Worm (Caenorhabditis elegans) whole organism, early embryonic: ENCODE measurements around the gene mnat-1.

Experiments
- B0310.2 ChIP-seq: sonication (generic microtip); optimal IDR thresholded peaks from 2 replicates; lab custom pipeline; 2016; ENCODE audit warnings: mild to moderate bottlenecking, missing genetic modification characterization, missing compliant biosample characterization
- F13C5.2 ChIP-seq: sonication (generic microtip); optimal IDR thresholded peaks from 2 replicates; lab custom pipeline; 2017; ENCODE audit warnings: mild to moderate bottlenecking, missing genetic modification characterization, inconsistent platforms, missing compliant biosample characterization
- aly-1 ChIP-seq: sonication (generic microtip); optimal IDR thresholded peaks from 2 replicates; lab custom pipeline; 2016; ENCODE audit warnings: missing genetic modification characterization, missing compliant biosample characterization
- ama-1 ChIP-seq: fragments of 150-350 bp; optimal IDR thresholded peaks from 2 replicates; lab custom pipeline; 2014
- ceh-13 ChIP-seq: fragments of 200-800 bp; sonication (Bioruptor generic); optimal IDR thresholded peaks from 2 replicates; lab custom pipeline; 2018; ENCODE audit warnings: mild to moderate bottlenecking, missing genetic modification characterization, missing compliant biosample characterization
- ceh-36 ChIP-seq: sonication (generic microtip); optimal IDR thresholded peaks from 2 replicates; lab custom pipeline; 2016; ENCODE audit warnings: missing genetic modification characterization, inconsistent platforms, missing compliant biosample characterization
- ets-7 ChIP-seq: sonication (generic microtip); optimal IDR thresholded peaks from 2 replicates; lab custom pipeline; 2016; ENCODE audit warnings: missing genotype, missing genetic modification characterization, missing compliant biosample characterization
- flt-1 ChIP-seq: fragments of 200-800 bp; sonication (Bioruptor generic); IDR thresholded peaks from 2 replicates; pipeline ENCODE4 v1.3.6; 2022; ENCODE audit warnings: missing genetic modification characterization, missing compliant biosample characterization
- hmbx-1 ChIP-seq: sonication (generic microtip); optimal IDR thresholded peaks from 2 replicates; lab custom pipeline; 2016; ENCODE audit warnings: mild to moderate bottlenecking, missing genetic modification characterization, missing compliant biosample characterization
- hmg-4 ChIP-seq: fragments of 200-800 bp; sonication (Bioruptor generic); optimal IDR thresholded peaks from 2 replicates; lab custom pipeline; 2018; ENCODE audit warnings: mild to moderate bottlenecking, missing genetic modification characterization, missing compliant biosample characterization
- hnd-1 ChIP-seq: sonication (generic microtip); optimal IDR thresholded peaks from 2 replicates; lab custom pipeline; 2016; ENCODE audit warnings: missing genetic modification characterization, missing compliant biosample characterization
- pes-1 ChIP-seq: fragments of 200-800 bp; sonication (Bioruptor generic); IDR thresholded peaks from 2 replicates; pipeline ENCODE4 v1.3.6; 2022; ENCODE audit warnings: missing genetic modification reagents, missing genetic modification characterization, missing compliant biosample characterization
- scrt-1 ChIP-seq: fragments of 200-800 bp; sonication (Bioruptor generic); IDR thresholded peaks from 2 replicates; pipeline ENCODE4 v1.3.6; 2022; ENCODE audit warnings: missing genetic modification characterization, missing compliant biosample characterization
- sea-1 ChIP-seq: fragments of 200-800 bp; sonication (Bioruptor generic); conservative IDR thresholded peaks from 2 replicates; pipeline ENCODE4 v1.3.6; 2022; ENCODE audit warnings: missing genetic modification characterization, missing compliant biosample characterization
- tbx-11 ChIP-seq: fragments of 200-800 bp; sonication (Bioruptor generic); IDR thresholded peaks from 2 replicates; pipeline ENCODE4 v1.3.6; 2022; ENCODE audit warnings: missing genetic modification characterization, missing compliant biosample characterization
- tbx-37 ChIP-seq: fragments of 200-800 bp; sonication (Bioruptor generic); conservative IDR thresholded peaks from 2 replicates; pipeline ENCODE4 v1.3.6; 2022; ENCODE audit warnings: missing genetic modification reagents, missing genetic modification characterization, missing compliant biosample characterization
- tra-4 ChIP-seq: sonication (generic microtip); optimal IDR thresholded peaks from 2 replicates; lab custom pipeline; 2017; ENCODE audit warnings: missing genetic modification characterization, missing compliant biosample characterization

mnat-1 gene

ce11 chrII:2440312-2440711 lies 38.1 kb downstream of the mnat-1 start:
- TF ChIP-seq tbx-11 (GFP tag; lab: Robert Waterston, UW) (no peak), pes-1 (no peak), ama-1 (no peak), aly-1 (tag; lab: Kevin White, UChicago) (no peak), B0310.2 (tag; lab: Kevin White, UChicago) (no peak), sea-1 (GFP tag; lab: Robert Waterston, UW) (no peak), F13C5.2 (tag; lab: Kevin White, UChicago) (no peak), tra-4 (tag; lab: Kevin White, UChicago) (no peak), ceh-13 (no peak), ets-7 (no peak), hmg-4 (GFP tag; lab: Kevin White, UChicago) (no peak), hmbx-1 (tag; lab: Kevin White, UChicago) (no peak), scrt-1 (GFP tag; lab: Robert Waterston, UW) (no peak)

ce11 chrII:2438944-2439343 lies 39.5 kb downstream of the mnat-1 start:
- no peak for TF ChIP-seq flt-1 (GFP tag; lab: Robert Waterston, UW)
- TF ChIP-seq F13C5.2 (tag; lab: Kevin White, UChicago): no peak

ce11 chrII:2438180-2438579 lies 40.3 kb downstream of the mnat-1 start:
- no peak for TF ChIP-seq ets-7
- no peak for TF ChIP-seq F13C5.2 (tag; lab: Kevin White, UChicago)
- no peak for TF ChIP-seq sea-1 (GFP tag; lab: Robert Waterston, UW)
- no peak for TF ChIP-seq tra-4 (tag; lab: Kevin White, UChicago)
- no peak for TF ChIP-seq B0310.2 (tag; lab: Kevin White, UChicago)
- no peak for TF ChIP-seq tbx-11 (GFP tag; lab: Robert Waterston, UW)
- no peak for TF ChIP-seq tbx-37 (GFP tag; lab: Robert Waterston, UW)
- TF ChIP-seq ceh-13: no peak
- no peak for TF ChIP-seq hnd-1
- no peak for TF ChIP-seq aly-1 (tag; lab: Kevin White, UChicago)
- no peak for TF ChIP-seq hmg-4 (GFP tag; lab: Kevin White, UChicago)
- TF ChIP-seq hmbx-1 (tag; lab: Kevin White, UChicago): no peak
- no peak for TF ChIP-seq flt-1 (GFP tag; lab: Robert Waterston, UW)
- no peak for TF ChIP-seq ama-1
- TF ChIP-seq ceh-36 (tag; lab: Kevin White, UChicago): no peak

- no peak for TF ChIP-seq hmg-4 (GFP tag; lab: Kevin White, UChicago)
- no peak for TF ChIP-seq hnd-1
- no peak for TF ChIP-seq F13C5.2 (tag; lab: Kevin White, UChicago)
- TF ChIP-seq ceh-13: no peak
- no peak for TF ChIP-seq sea-1 (GFP tag; lab: Robert Waterston, UW)
- TF ChIP-seq scrt-1 (GFP tag; lab: Robert Waterston, UW): no peak
These were observed 41.7 kb downstream of the mnat-1 start for ce11 chrII:2436757-2437156.

- TF ChIP-seq flt-1 (GFP tag; lab: Robert Waterston, UW) (no peak), tbx-37 (GFP tag; lab: Robert Waterston, UW) (no peak), ama-1 (no peak), B0310.2 (tag; lab: Kevin White, UChicago) (no peak), pes-1 (no peak), hmg-4 (GFP tag; lab: Kevin White, UChicago) (no peak), ceh-36 (tag; lab: Kevin White, UChicago) (no peak), scrt-1 (GFP tag; lab: Robert Waterston, UW) (no peak), tra-4 (tag; lab: Kevin White, UChicago) (no peak), hnd-1 (no peak), F13C5.2 (tag; lab: Kevin White, UChicago) (no peak)
These were observed 42.9 kb downstream of the mnat-1 start for ce11 chrII:2435566-2435965.

ce11 chrII:2431972-2432371 lies 46.5 kb downstream of the mnat-1 start, which contains the start of gene ceh-86:
ceh-86 (minus strand) TSS chrII:2432072.
- TF ChIP-seq tbx-37 (GFP tag; lab: Robert Waterston, UW) (no peak), tra-4 (tag; lab: Kevin White, UChicago) (no peak), hnd-1 (no peak), ceh-36 (tag; lab: Kevin White, UChicago) (no peak), pes-1 (no peak), aly-1 (tag; lab: Kevin White, UChicago) (no peak), ama-1 (no peak), tbx-11 (GFP tag; lab: Robert Waterston, UW) (no peak), ceh-13 (no peak), sea-1 (GFP tag; lab: Robert Waterston, UW) (no peak), hmg-4 (GFP tag; lab: Kevin White, UChicago) (no peak), hmbx-1 (tag; lab: Kevin White, UChicago) (no peak), ets-7 (no peak), F13C5.2 (tag; lab: Kevin White, UChicago) (no peak)
